Worm (Caenorhabditis elegans): ENCODE results near the gene T05B4.8.

DNA sequence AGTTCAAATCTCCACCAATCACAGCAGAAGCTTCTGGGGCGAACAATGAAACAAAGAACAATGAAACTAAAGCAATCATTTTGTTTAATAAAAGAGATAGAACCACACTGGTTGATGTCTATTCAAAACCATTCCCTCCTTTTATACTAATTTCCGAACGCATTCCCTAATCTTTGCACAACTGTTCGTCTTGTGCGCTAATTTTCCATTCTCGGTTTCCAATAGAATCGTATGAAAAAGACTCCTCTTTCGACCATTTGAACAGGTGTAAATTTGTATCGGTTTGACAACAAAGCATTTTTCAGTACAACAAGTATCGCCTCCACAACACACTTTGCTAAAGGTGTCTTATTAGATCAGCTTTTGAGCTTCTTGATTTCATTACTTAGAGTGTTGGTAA, at the start of gene T05B4.8:
- TF ChIP-seq snpc-4 (tag; optimal IDR thresholded peaks at IDR 0.05) = no peak
- no peak for TF ChIP-seq mdl-1 (tag; optimal IDR thresholded peaks at IDR 0.05)
- TF ChIP-seq nhr-12 (tag; optimal IDR thresholded peaks at IDR 0.05) = no peak
- TF ChIP-seq unc-55 (GFP tag; optimal IDR thresholded peaks at IDR 0.05) = no peak
